Fruit fly (Drosophila melanogaster): ENCODE measurements around the gene CG14137.

dm6 chr3L:11626229-11626826 is 26.5 kb upstream of the CG14137 start, which contains the start of gene PCID2:
- TF ChIP-seq CG15710 (tag; optimal IDR thresholded peaks at IDR 0.05) (no peak), CG9948 (tag; optimal IDR thresholded peaks at IDR 0.05) (no peak)
